Worm (Caenorhabditis elegans): ENCODE data around the gene fmi-1.
A peak's percentile ranks its signal among the peaks of the same experiment; 100 is the strongest.

Gene fmi-1

DNA sequence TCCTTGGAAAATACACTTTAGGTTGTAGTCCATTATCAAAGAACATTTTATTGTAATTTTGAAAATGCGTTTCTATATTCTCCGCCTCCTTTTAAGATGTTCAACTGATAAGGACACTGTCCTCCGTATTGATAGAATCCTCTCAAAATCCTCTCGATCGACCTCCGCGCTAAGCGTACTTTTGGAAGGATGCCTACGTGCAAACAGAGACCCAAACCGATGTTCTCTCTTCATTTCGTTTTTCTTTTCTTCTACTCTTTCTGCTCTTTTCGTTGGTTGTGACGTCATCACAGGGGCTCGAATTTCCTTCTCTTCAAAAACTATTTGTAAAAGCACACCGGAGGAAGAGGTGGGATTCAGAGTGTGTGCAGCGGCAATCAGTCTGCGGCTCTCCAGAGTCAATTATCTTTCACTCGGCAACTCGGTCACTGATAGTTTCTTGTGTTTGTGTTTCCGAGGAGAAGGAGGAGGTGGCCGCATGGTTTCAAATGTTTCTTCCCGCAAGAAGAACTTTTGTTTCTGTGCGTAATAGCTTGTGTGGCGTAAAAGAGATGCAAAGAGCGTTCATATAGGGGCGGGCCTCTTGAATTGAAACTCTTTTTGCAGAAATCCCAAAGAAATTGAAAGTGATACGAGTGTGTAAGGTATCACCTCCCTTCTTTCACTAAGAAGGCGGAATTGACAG is 63.7 kb downstream of the fmi-1 start, which contains the start of gene C34B4.2 (continued):
- TF ChIP-seq nhr-25 (tag; optimal IDR thresholded peaks at IDR 0.05; ENCODE audit: borderline replicate concordance, insufficient read depth) (no peak), mxl-2 (GFP tag; conservative IDR thresholded peaks at IDR 0.05) (no peak), hlh-11 (tag; optimal IDR thresholded peaks at IDR 0.05) (peak; percentile 90), mxl-3 (GFP tag; optimal IDR thresholded peaks at IDR 0.05) (peak; percentile 66), hmg-1.1 (GFP tag; IDR thresholded peaks at IDR 0.05) (0 out of 2 replicates have a peak, but pooled peaks have one; percentile 65), madf-5 (GFP tag; IDR thresholded peaks at IDR 0.05) (no peak), daf-19 (GFP tag; conservative IDR thresholded peaks at IDR 0.05) (no peak), pha-4 (GFP tag; IDR thresholded peaks at IDR 0.05) (peak; percentile 61), pha-4 (tag; optimal IDR thresholded peaks at IDR 0.05) (peak; percentile 85)
